Worm (Caenorhabditis elegans): ENCODE results near the gene Y38H6A.3.
"Not testable (repeated sequence)": the region's sequence is repeated elsewhere in the genome, so short reads cannot be mapped to it uniquely, and the experiment has no call there.

Y38H6A.3 gene

DNA sequence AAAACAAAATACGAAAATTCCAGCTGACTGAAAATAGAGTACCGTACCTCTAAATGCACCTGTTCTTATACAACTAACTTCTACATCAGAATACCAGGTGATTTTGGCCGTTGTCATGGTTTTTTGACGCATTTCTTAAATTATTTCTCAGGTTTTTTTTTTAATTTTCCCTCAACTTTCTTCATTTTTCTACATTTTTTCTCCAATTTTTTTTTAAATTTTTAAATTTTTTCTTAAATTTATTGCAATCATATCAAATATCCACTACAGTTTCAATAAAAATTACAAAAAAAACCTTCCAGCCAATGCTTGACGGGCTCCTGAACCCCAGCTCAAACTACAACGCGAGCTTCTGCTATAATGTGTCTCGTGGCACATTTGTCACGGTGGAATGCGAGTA is 6.2 kb downstream of the Y38H6A.3 start, which contains the start of gene K02E2.1:
TSS of gene K02E2.1 (plus strand) at position 301 of the 400 bp plus-strand sequence.
- TF ChIP-seq ets-4 (GFP tag; optimal IDR thresholded peaks at IDR 0.05) (no peak), ceh-27 (GFP tag; optimal IDR thresholded peaks at IDR 0.05) (no peak), tbx-9 (tag; optimal IDR thresholded peaks at IDR 0.05; ENCODE audit: borderline replicate concordance) (no peak), mxl-1 (tag; optimal IDR thresholded peaks at IDR 0.05) (no peak), snpc-1.3 (tag; optimal IDR thresholded peaks at IDR 0.05; ENCODE audit: insufficient read depth) (no peak), him-1 (tag; optimal IDR thresholded peaks at IDR 0.05) (no peak), T26A5.8 (tag; optimal IDR thresholded peaks at IDR 0.05) (no peak), ceh-100 (GFP tag; IDR thresholded peaks at IDR 0.05) (no peak), xnd-1 (tag; optimal IDR thresholded peaks at IDR 0.05) (no peak), egl-18 (GFP tag; IDR thresholded peaks at IDR 0.05) (no peak), hlh-12 (tag; optimal IDR thresholded peaks at IDR 0.05) (no peak), Y67H2A.10 (GFP tag; conservative IDR thresholded peaks at IDR 0.05) (no peak), pbrm-1 (GFP tag; IDR thresholded peaks at IDR 0.05) (no peak), nhr-90 (tag; optimal IDR thresholded peaks at IDR 0.05) (no peak), ztf-22 (GFP tag; optimal IDR thresholded peaks at IDR 0.05) (no peak), hmg-20 (GFP tag; IDR thresholded peaks at IDR 0.05) (no peak), egrh-3 (GFP tag; IDR thresholded peaks at IDR 0.05) (no peak), ama-1 (optimal IDR thresholded peaks at IDR 0.05) (no peak), ama-1 (GFP tag; optimal IDR thresholded peaks at IDR 0.05) (no peak)

ce11 chrV:20356472-20356871 is 11.5 kb downstream of the Y38H6A.3 start, which contains the start of gene grd-11:
TSS of gene grd-11 (plus strand) at chrV:20356772.
- TF ChIP-seq B0261.1 (tag; optimal IDR thresholded peaks at IDR 0.05) (no peak), sdz-38 (tag; optimal IDR thresholded peaks at IDR 0.05) (no peak), F23B12.7 (tag; optimal IDR thresholded peaks at IDR 0.05; ENCODE audit: insufficient read depth) (no peak), attf-3 (GFP tag; conservative IDR thresholded peaks at IDR 0.05) (no peak), lin-54 (GFP tag; optimal IDR thresholded peaks at IDR 0.05) (no peak), ztf-22 (GFP tag; optimal IDR thresholded peaks at IDR 0.05) (no peak), mel-28 (tag; optimal IDR thresholded peaks at IDR 0.05; ENCODE audit: borderline replicate concordance) (no peak), snpc-1.3 (tag; optimal IDR thresholded peaks at IDR 0.05; ENCODE audit: insufficient read depth) (no peak), hmg-20 (GFP tag; IDR thresholded peaks at IDR 0.05) (no peak), ztf-6 (GFP tag; IDR thresholded peaks at IDR 0.05) (no peak), D2030.7 (GFP tag; IDR thresholded peaks at IDR 0.05) (no peak), K12H6.12 (tag; optimal IDR thresholded peaks at IDR 0.05) (no peak), madf-10 (tag; optimal IDR thresholded peaks at IDR 0.05) (no peak), K11D2.4 (GFP tag; IDR thresholded peaks at IDR 0.05) (no peak)

DNA sequence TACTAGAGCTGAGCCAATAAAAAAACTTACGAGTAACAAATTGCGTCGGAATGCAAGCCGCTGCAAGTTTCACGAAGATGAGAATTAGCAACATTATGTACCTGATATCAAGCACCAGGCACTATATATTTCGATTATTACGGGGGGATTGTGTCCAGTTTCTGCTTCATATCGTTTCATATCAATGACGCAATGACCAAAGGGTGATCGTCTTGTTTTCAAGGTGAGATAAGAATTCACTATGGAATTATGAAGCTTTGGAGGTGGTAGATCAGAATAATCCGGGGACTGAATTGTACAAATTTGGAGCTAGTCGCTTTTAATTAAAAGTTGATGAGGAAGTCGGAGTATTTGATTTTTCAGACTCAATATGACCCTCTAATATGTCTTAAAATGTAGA is 21.9 kb downstream of the Y38H6A.3 start, which contains the start of gene K02E2.8:
TSS of gene K02E2.8 (minus strand) at position 101 of the 400 bp plus-strand sequence.
- no peak for TF ChIP-seq snpc-1.1 (tag; optimal IDR thresholded peaks at IDR 0.05; ENCODE audit: insufficient read depth)
- TF ChIP-seq let-526 (GFP tag; IDR thresholded peaks at IDR 0.05): no peak
- TF ChIP-seq attf-3 (GFP tag; conservative IDR thresholded peaks at IDR 0.05): no peak
- TF ChIP-seq ztf-28 (GFP tag; IDR thresholded peaks at IDR 0.05): no peak
- no peak for TF ChIP-seq madf-3 (GFP tag; IDR thresholded peaks at IDR 0.05)

- not testable (repeated sequence) for TF ChIP-seq B0336.3 (GFP tag; IDR thresholded peaks at IDR 0.05); chd-7 (tag; optimal IDR thresholded peaks at IDR 0.05); unc-130 (GFP tag; optimal IDR thresholded peaks at IDR 0.05)
Measured at ce11 chrV:20369153-20369552, 24.2 kb downstream of the Y38H6A.3 start, which contains the start of gene srh-177. TSS of gene srh-177 (minus strand) at chrV:20369253.

Data from whole organism, young adult.